Worm (Caenorhabditis elegans) whole organism, L4 larva: ENCODE data around the gene M70.3.

Source experiments
- D1046.2 ChIP-seq: fragments of 200-800 bp; sonication (Bioruptor generic); IDR thresholded peaks from 2 replicates; pipeline ENCODE4 v1.3.6; 2022; ENCODE audit warnings: missing genetic modification characterization, missing compliant biosample characterization
- F10B5.3 ChIP-seq: sonication (generic microtip); optimal IDR thresholded peaks from 2 replicates; lab custom pipeline; 2016; ENCODE audit warnings: mild to moderate bottlenecking, missing genetic modification characterization, missing compliant biosample characterization
- F26F4.8 ChIP-seq: fragments of 200-800 bp; sonication (Bioruptor generic); conservative IDR thresholded peaks from 2 replicates; pipeline ENCODE4 v1.3.6; 2022; ENCODE audit warnings: missing genetic modification characterization, missing compliant biosample characterization
- F44E2.7 ChIP-seq: fragments of 200-800 bp; sonication (Bioruptor generic); IDR thresholded peaks from 2 replicates; pipeline ENCODE4 v2.1.2; 2022; ENCODE audit warnings: missing genetic modification characterization, missing compliant biosample characterization
- Y5F2A.4 ChIP-seq: fragments of 200-800 bp; sonication (Bioruptor generic); optimal IDR thresholded peaks from 2 replicates; lab custom pipeline; 2018; ENCODE audit warnings: mild to moderate bottlenecking, missing genetic modification characterization, missing compliant biosample characterization
- ZK337.2 ChIP-seq: fragments of 200-800 bp; sonication (Bioruptor generic); IDR thresholded peaks from 2 replicates; pipeline ENCODE4 v1.3.6; 2022; ENCODE audit warnings: missing genetic modification reagents, missing genetic modification characterization, missing compliant biosample characterization
- ZK546.5 ChIP-seq, 2 experiments: sonication (generic microtip); optimal IDR thresholded peaks; 2 replicates each; lab custom pipeline; 2017; ENCODE audit warnings: missing biosample characterization in 2 of 2, missing genetic modification characterization in 2 of 2
- aha-1 ChIP-seq: fragments of 150-350 bp; peaks from one replicate; lab custom pipeline; 2014; ENCODE audit warnings: missing biosample characterization, missing genetic modification characterization
- aly-2 ChIP-seq: sonication (generic microtip); optimal IDR thresholded peaks from 2 replicates; lab custom pipeline; 2018; ENCODE audit warnings: missing biosample characterization, missing genetic modification characterization
- ama-1 ChIP-seq: fragments of 150-350 bp; optimal IDR thresholded peaks from 2 replicates; lab custom pipeline; 2014; ENCODE audit warnings: inconsistent platforms, mixed read lengths
- ceh-28 ChIP-seq: fragments of 150-350 bp; optimal IDR thresholded peaks from 2 replicates; lab custom pipeline; 2014; ENCODE audit warnings: missing biosample characterization, missing genetic modification reagents, missing genetic modification characterization
- cey-2 ChIP-seq: sonication (generic microtip); optimal IDR thresholded peaks from 3 replicates; lab custom pipeline; 2017; ENCODE audit warnings: missing genetic modification characterization, mild to moderate bottlenecking, missing compliant biosample characterization, antibody characterized with exemption, borderline replicate concordance; ENCODE audit not compliant: insufficient read depth
- ctbp-1 ChIP-seq: fragments of 200-800 bp; sonication (Bioruptor generic); IDR thresholded peaks from 2 replicates; pipeline ENCODE4 v1.3.6; 2022; ENCODE audit warnings: missing genetic modification reagents, missing genetic modification characterization, missing compliant biosample characterization
- daf-16 ChIP-seq, 3 experiments: sonication (generic microtip); optimal IDR thresholded peaks; 2 replicates each; lab custom pipeline; 2016 to 2017; ENCODE audit warnings: missing genetic modification characterization in 3 of 3, missing genetic modification reagents in 3 of 3, mild to moderate bottlenecking in 2 of 3, missing compliant biosample characterization in 2 of 3, missing biosample characterization in 1 of 3, moderate library complexity in 1 of 3
- daf-19 ChIP-seq: fragments of 200-800 bp; sonication (Bioruptor generic); conservative IDR thresholded peaks from 2 replicates; pipeline ENCODE4 v1.3.6; 2022; ENCODE audit warnings: missing genetic modification characterization, missing compliant biosample characterization
- daf-8 ChIP-seq: fragments of 200-800 bp; sonication (Bioruptor generic); IDR thresholded peaks from 2 replicates; pipeline ENCODE4 v1.3.6; 2022; ENCODE audit warnings: missing genetic modification characterization, missing compliant biosample characterization
- dmd-9 ChIP-seq: fragments of 200-800 bp; sonication (Bioruptor generic); IDR thresholded peaks from 2 replicates; pipeline ENCODE4 v1.3.6; 2022; ENCODE audit warnings: missing genetic modification reagents, missing genetic modification characterization, missing compliant biosample characterization
- dpl-1 ChIP-seq: fragments of 150-350 bp; optimal IDR thresholded peaks from 2 replicates; lab custom pipeline; 2014; ENCODE audit warnings: missing biosample characterization, missing genetic modification reagents, missing genetic modification characterization
- duxl-1 ChIP-seq: sonication (generic microtip); optimal IDR thresholded peaks from 2 replicates; lab custom pipeline; 2016; ENCODE audit warnings: mild to moderate bottlenecking, missing genetic modification characterization, moderate library complexity, missing compliant biosample characterization; ENCODE audit not compliant: poor library complexity
- dve-1 ChIP-seq: sonication (generic microtip); optimal IDR thresholded peaks from 2 replicates; lab custom pipeline; 2017; ENCODE audit warnings: antibody characterized with exemption, mild to moderate bottlenecking, missing genetic modification characterization, missing compliant biosample characterization; ENCODE audit not compliant: insufficient read depth
- egl-27 ChIP-seq: sonication (generic microtip); optimal IDR thresholded peaks from 3 replicates; lab custom pipeline; 2017; ENCODE audit warnings: missing biosample characterization, missing genetic modification reagents, missing genetic modification characterization
- egl-43 ChIP-seq: fragments of 200-800 bp; sonication (Bioruptor generic); IDR thresholded peaks from 2 replicates; pipeline ENCODE4 v1.3.6; 2022; ENCODE audit warnings: missing genetic modification reagents, missing genetic modification characterization, missing compliant biosample characterization
- fkh-10 ChIP-seq: fragments of 150-350 bp; optimal IDR thresholded peaks from 2 replicates; lab custom pipeline; 2014; ENCODE audit warnings: missing biosample characterization, missing genetic modification reagents, missing genetic modification characterization
- gei-8 ChIP-seq: fragments of 200-800 bp; sonication (Bioruptor generic); optimal IDR thresholded peaks from 2 replicates; lab custom pipeline; 2018; ENCODE audit warnings: mild to moderate bottlenecking, missing genetic modification characterization, missing compliant biosample characterization
- hlh-11 ChIP-seq: fragments of 200-800 bp; sonication (Bioruptor generic); optimal IDR thresholded peaks from 2 replicates; lab custom pipeline; 2018; ENCODE audit warnings: mild to moderate bottlenecking, missing genetic modification characterization, missing compliant biosample characterization
- hlh-30 ChIP-seq: sonication (generic microtip); optimal IDR thresholded peaks from 2 replicates; lab custom pipeline; 2017; ENCODE audit warnings: antibody characterized with exemption, mild to moderate bottlenecking, missing genetic modification characterization, missing compliant biosample characterization; ENCODE audit not compliant: insufficient read depth
- jun-1 ChIP-seq: fragments of 150-350 bp; optimal IDR thresholded peaks from 2 replicates; lab custom pipeline; 2014; ENCODE audit warnings: missing biosample characterization, missing genetic modification reagents, missing genetic modification characterization
- lim-7 ChIP-seq: fragments of 200-800 bp; sonication (Bioruptor generic); IDR thresholded peaks from 2 replicates; pipeline ENCODE4 v1.3.6; 2022; ENCODE audit warnings: missing genetic modification characterization, missing compliant biosample characterization
- lin-38 ChIP-seq: fragments of 200-800 bp; sonication (Bioruptor generic); IDR thresholded peaks from 2 replicates; pipeline ENCODE4 v1.3.6; 2022; ENCODE audit warnings: missing genetic modification reagents, missing genetic modification characterization, missing compliant biosample characterization
- lin-39 ChIP-seq: fragments of 150-350 bp; optimal IDR thresholded peaks from 2 replicates; lab custom pipeline; 2014; ENCODE audit warnings: missing biosample characterization, missing genetic modification reagents, missing genetic modification characterization
- madf-9 ChIP-seq: fragments of 200-800 bp; sonication (Bioruptor generic); conservative IDR thresholded peaks from 2 replicates; pipeline ENCODE4 v1.3.6; 2022; ENCODE audit warnings: missing genetic modification reagents, missing genetic modification characterization, missing compliant biosample characterization
- nhr-102 ChIP-seq: sonication (generic microtip); optimal IDR thresholded peaks from 2 replicates; lab custom pipeline; 2016; ENCODE audit warnings: mild to moderate bottlenecking, missing genetic modification characterization, moderate library complexity, missing compliant biosample characterization
- nhr-237 ChIP-seq: sonication (generic microtip); optimal IDR thresholded peaks from 2 replicates; lab custom pipeline; 2017; ENCODE audit warnings: missing biosample characterization, missing genetic modification characterization
- nhr-28 ChIP-seq: fragments of 150-350 bp; optimal IDR thresholded peaks from 2 replicates; lab custom pipeline; 2014; ENCODE audit warnings: missing biosample characterization, missing genetic modification characterization
- nhr-42 ChIP-seq: fragments of 200-800 bp; sonication (Bioruptor generic); IDR thresholded peaks from 2 replicates; pipeline ENCODE4 v1.3.6; 2022; ENCODE audit warnings: missing genetic modification characterization, missing compliant biosample characterization
- nhr-48 ChIP-seq: sonication (generic microtip); optimal IDR thresholded peaks from 2 replicates; lab custom pipeline; 2016; ENCODE audit warnings: mild to moderate bottlenecking, missing genetic modification characterization, missing compliant biosample characterization
- pqm-1 ChIP-seq: sonication (generic microtip); optimal IDR thresholded peaks from 2 replicates; lab custom pipeline; 2017; ENCODE audit warnings: missing biosample characterization, missing genetic modification characterization
- rbr-2 ChIP-seq: sonication (generic microtip); optimal IDR thresholded peaks from 2 replicates; lab custom pipeline; 2016; ENCODE audit warnings: missing genotype, missing genetic modification characterization, missing compliant biosample characterization
- sdz-12 ChIP-seq: fragments of 200-800 bp; sonication (Bioruptor generic); optimal IDR thresholded peaks from 2 replicates; lab custom pipeline; 2018; ENCODE audit warnings: mild to moderate bottlenecking, missing genetic modification characterization, missing compliant biosample characterization
- set-16 ChIP-seq: fragments of 200-800 bp; sonication (Bioruptor generic); IDR thresholded peaks from 2 replicates; pipeline ENCODE4 v1.3.6; 2022; ENCODE audit warnings: missing genetic modification reagents, missing genetic modification characterization, missing compliant biosample characterization
- snpc-4 ChIP-seq: fragments of 150-350 bp; optimal IDR thresholded peaks from 2 replicates; lab custom pipeline; 2014; ENCODE audit warnings: missing biosample characterization, missing genetic modification characterization
- spr-1 ChIP-seq: sonication (generic microtip); optimal IDR thresholded peaks from 2 replicates; lab custom pipeline; 2016; ENCODE audit warnings: mild to moderate bottlenecking, missing genetic modification characterization, missing compliant biosample characterization
- unc-62 ChIP-seq, 3 experiments: fragments of 150-350 bp in 1 of 3; sonication (generic microtip); optimal IDR thresholded peaks in 2 of 3; peaks in 1 of 3; 1 replicate in 1 of 3; 2 replicates in 2 of 3; lab custom pipeline; 2014 to 2017; ENCODE audit warnings: missing biosample characterization in 3 of 3, missing genetic modification characterization in 3 of 3, missing genetic modification reagents in 3 of 3, missing genotype in 1 of 3
- vab-7 ChIP-seq: fragments of 200-800 bp; sonication (Bioruptor generic); IDR thresholded peaks from 2 replicates; pipeline ENCODE4 v1.3.6; 2022; ENCODE audit warnings: missing genetic modification reagents, missing genetic modification characterization, missing compliant biosample characterization
- zag-1 ChIP-seq: fragments of 150-350 bp; optimal IDR thresholded peaks from 2 replicates; lab custom pipeline; 2014; ENCODE audit warnings: missing biosample characterization, missing genetic modification characterization

M70.3 gene

ce11 chrIV:2223685-2224084, 18.6 kb downstream of the M70.3 start:
- peak; percentile 23; the same call in 1 of the 2 replicates for TF ChIP-seq set-16
- no peak for TF ChIP-seq nhr-48 (tag; lab: Kevin White, UChicago)
- TF ChIP-seq egl-43 (GFP tag; lab: Robert Waterston, UW) = 0 out of 2 replicates have a peak, but pooled peaks have one; percentile 54
- peak; percentile 48 for TF ChIP-seq sdz-12 (GFP tag; lab: Kevin White, UChicago)

- TF ChIP-seq ZK546.5 (tag; optimal IDR thresholded peaks at IDR 0.05; lab: Kevin White, UChicago) = no peak
- no peak for TF ChIP-seq daf-19 (GFP tag; lab: Robert Waterston, UW)
- peak; percentile 33; the same call in 1 of the 2 replicates for TF ChIP-seq lin-38 (GFP tag; lab: Robert Waterston, UW)
These were observed 19.1 kb downstream of the M70.3 start for ce11 chrIV:2223144-2223543.

- TF ChIP-seq nhr-42 (GFP tag; lab: Robert Waterston, UW) (no peak), aha-1 (tag; lab: Kevin White, UChicago) (peak; percentile 65)
These were observed 19.7 kb downstream of the M70.3 start, which contains the start of gene fnip-2 for ce11 chrIV:2222528-2222927. Gene fnip-2 (plus strand): TSS chrIV:2222828.

ce11 chrIV:2221350-2221749, 20.9 kb downstream of the M70.3 start:
- TF ChIP-seq lin-39 (tag; lab: Kevin White, UChicago) (no peak), hlh-30 (tag; lab: Kevin White, UChicago) (peak; percentile 54), gei-8 (GFP tag; lab: Kevin White, UChicago) (no peak), hlh-11 (tag; lab: Kevin White, UChicago) (peak; percentile 5), rbr-2 (no peak), spr-1 (tag; lab: Kevin White, UChicago) (no peak), ceh-28 (tag; lab: Kevin White, UChicago) (no peak), madf-9 (GFP tag; lab: Robert Waterston, UW) (no peak), aha-1 (tag; lab: Kevin White, UChicago) (no peak), F26F4.8 (GFP tag; lab: Robert Waterston, UW) (no peak), D1046.2 (no peak), zag-1 (tag; lab: Kevin White, UChicago) (no peak), duxl-1 (tag; lab: Kevin White, UChicago) (no peak), jun-1 (tag; lab: Kevin White, UChicago) (no peak), snpc-4 (tag; lab: Kevin White, UChicago) (no peak), pqm-1 (tag; lab: Kevin White, UChicago) (peak; percentile 11), egl-27 (tag; lab: Kevin White, UChicago) (no peak), daf-16 (GFP tag; optimal IDR thresholded peaks at IDR 0.05; lab: Kevin White, UChicago) (no peak), daf-16 (tag; optimal IDR thresholded peaks at IDR 0.05; lab: Kevin White, UChicago) (peak; percentile 42), unc-62 (GFP tag; optimal IDR thresholded peaks at IDR 0.05 in 1 of 2; lab: Kevin White, UChicago) (no peak), unc-62 (tag; optimal IDR thresholded peaks at IDR 0.05; lab: Kevin White, UChicago) (no peak), F44E2.7 (GFP tag; lab: Robert Waterston, UW) (no peak), ama-1 (lab: Kevin White, UChicago) (no peak), daf-8 (GFP tag; lab: Robert Waterston, UW) (no peak), F10B5.3 (tag; lab: Kevin White, UChicago) (no peak), lim-7 (GFP tag; lab: Robert Waterston, UW) (no peak), nhr-237 (no peak), Y5F2A.4 (GFP tag; lab: Kevin White, UChicago) (no peak), cey-2 (tag; lab: Kevin White, UChicago) (no peak), fkh-10 (GFP tag; lab: Kevin White, UChicago) (no peak), nhr-28 (tag; lab: Kevin White, UChicago) (peak; percentile 41), ZK337.2 (GFP tag; lab: Robert Waterston, UW) (no peak), ctbp-1 (no peak), vab-7 (GFP tag; lab: Robert Waterston, UW) (no peak), dve-1 (tag; lab: Kevin White, UChicago) (no peak), egl-43 (GFP tag; lab: Robert Waterston, UW) (no peak), dpl-1 (GFP tag; lab: Kevin White, UChicago) (no peak), nhr-102 (no peak), aly-2 (tag; lab: Kevin White, UChicago) (no peak), dmd-9 (GFP tag; lab: Robert Waterston, UW) (no peak)
